Worm (Caenorhabditis elegans) whole organism, early embryonic: Measurements from ENCODE around the gene coa-7.

Source experiments
- B0310.2 ChIP-seq: sonication (generic microtip); optimal IDR thresholded peaks from 2 replicates; lab custom pipeline; 2016; ENCODE audit warnings: mild to moderate bottlenecking, missing genetic modification characterization, missing compliant biosample characterization
- F13C5.2 ChIP-seq: sonication (generic microtip); optimal IDR thresholded peaks from 2 replicates; lab custom pipeline; 2017; ENCODE audit warnings: mild to moderate bottlenecking, missing genetic modification characterization, inconsistent platforms, missing compliant biosample characterization
- aly-1 ChIP-seq: sonication (generic microtip); optimal IDR thresholded peaks from 2 replicates; lab custom pipeline; 2016; ENCODE audit warnings: missing genetic modification characterization, missing compliant biosample characterization
- ama-1 ChIP-seq: fragments of 150-350 bp; optimal IDR thresholded peaks from 2 replicates; lab custom pipeline; 2014
- ceh-13 ChIP-seq: fragments of 200-800 bp; sonication (Bioruptor generic); optimal IDR thresholded peaks from 2 replicates; lab custom pipeline; 2018; ENCODE audit warnings: mild to moderate bottlenecking, missing genetic modification characterization, missing compliant biosample characterization
- ceh-36 ChIP-seq: sonication (generic microtip); optimal IDR thresholded peaks from 2 replicates; lab custom pipeline; 2016; ENCODE audit warnings: missing genetic modification characterization, inconsistent platforms, missing compliant biosample characterization
- ets-7 ChIP-seq: sonication (generic microtip); optimal IDR thresholded peaks from 2 replicates; lab custom pipeline; 2016; ENCODE audit warnings: missing genotype, missing genetic modification characterization, missing compliant biosample characterization
- flt-1 ChIP-seq: fragments of 200-800 bp; sonication (Bioruptor generic); IDR thresholded peaks from 2 replicates; pipeline ENCODE4 v1.3.6; 2022; ENCODE audit warnings: missing genetic modification characterization, missing compliant biosample characterization
- hmbx-1 ChIP-seq: sonication (generic microtip); optimal IDR thresholded peaks from 2 replicates; lab custom pipeline; 2016; ENCODE audit warnings: mild to moderate bottlenecking, missing genetic modification characterization, missing compliant biosample characterization
- hmg-4 ChIP-seq: fragments of 200-800 bp; sonication (Bioruptor generic); optimal IDR thresholded peaks from 2 replicates; lab custom pipeline; 2018; ENCODE audit warnings: mild to moderate bottlenecking, missing genetic modification characterization, missing compliant biosample characterization
- hnd-1 ChIP-seq: sonication (generic microtip); optimal IDR thresholded peaks from 2 replicates; lab custom pipeline; 2016; ENCODE audit warnings: missing genetic modification characterization, missing compliant biosample characterization
- pes-1 ChIP-seq: fragments of 200-800 bp; sonication (Bioruptor generic); IDR thresholded peaks from 2 replicates; pipeline ENCODE4 v1.3.6; 2022; ENCODE audit warnings: missing genetic modification reagents, missing genetic modification characterization, missing compliant biosample characterization
- scrt-1 ChIP-seq: fragments of 200-800 bp; sonication (Bioruptor generic); IDR thresholded peaks from 2 replicates; pipeline ENCODE4 v1.3.6; 2022; ENCODE audit warnings: missing genetic modification characterization, missing compliant biosample characterization
- sea-1 ChIP-seq: fragments of 200-800 bp; sonication (Bioruptor generic); conservative IDR thresholded peaks from 2 replicates; pipeline ENCODE4 v1.3.6; 2022; ENCODE audit warnings: missing genetic modification characterization, missing compliant biosample characterization
- tbx-11 ChIP-seq: fragments of 200-800 bp; sonication (Bioruptor generic); IDR thresholded peaks from 2 replicates; pipeline ENCODE4 v1.3.6; 2022; ENCODE audit warnings: missing genetic modification characterization, missing compliant biosample characterization
- tbx-37 ChIP-seq: fragments of 200-800 bp; sonication (Bioruptor generic); conservative IDR thresholded peaks from 2 replicates; pipeline ENCODE4 v1.3.6; 2022; ENCODE audit warnings: missing genetic modification reagents, missing genetic modification characterization, missing compliant biosample characterization
- tra-4 ChIP-seq: sonication (generic microtip); optimal IDR thresholded peaks from 2 replicates; lab custom pipeline; 2017; ENCODE audit warnings: missing genetic modification characterization, missing compliant biosample characterization

coa-7 gene

ce11 chrII:11675877-11676473 is 25.0 kb upstream of the coa-7 start, which contains the start of the genes trr-1 and C47D12.2:
Gene trr-1, minus strand, starts transcription at chrII:11675927.
Gene C47D12.2, plus strand, starts transcription at chrII:11676306.
- TF ChIP-seq hmg-4 (GFP tag; lab: Kevin White, UChicago) (no peak), ceh-13 (no peak), scrt-1 (GFP tag; lab: Robert Waterston, UW) (no peak), flt-1 (0 out of 2 replicates have a peak, but pooled peaks have one; percentile 48), F13C5.2 (tag; lab: Kevin White, UChicago) (peak; percentile 39)

DNA sequence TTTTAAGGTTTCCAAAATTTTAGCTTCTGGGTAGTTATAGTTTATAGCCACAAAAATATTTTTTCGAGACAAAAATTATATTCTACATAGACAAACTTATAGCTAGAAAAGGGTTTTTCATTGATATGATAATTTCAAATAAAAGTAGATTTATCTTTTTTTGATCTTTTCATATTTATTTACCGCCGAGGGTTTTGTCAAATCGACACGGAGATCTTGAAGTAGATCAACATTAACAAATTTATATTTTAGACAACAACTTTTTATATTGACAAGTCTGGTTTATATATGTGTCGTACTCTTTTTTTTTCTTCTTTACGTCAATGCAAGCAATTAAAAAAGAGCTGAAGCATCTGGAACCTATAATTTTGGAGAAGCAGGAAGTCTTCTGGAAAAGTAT is 7.9 kb upstream of the coa-7 start:
- TF ChIP-seq flt-1: no peak
- TF ChIP-seq ama-1 (lab: Kevin White, UChicago): no peak
- TF ChIP-seq pes-1 (GFP tag; lab: Robert Waterston, UW): no peak
- no peak for TF ChIP-seq ceh-36 (tag; lab: Kevin White, UChicago)
- TF ChIP-seq tra-4 (tag; lab: Kevin White, UChicago): no peak
- no peak for TF ChIP-seq ets-7 (tag; lab: Kevin White, UChicago)
- no peak for TF ChIP-seq ceh-13
- no peak for TF ChIP-seq hmbx-1 (tag; lab: Kevin White, UChicago)
- TF ChIP-seq hmg-4 (GFP tag; lab: Kevin White, UChicago): no peak
- TF ChIP-seq scrt-1 (GFP tag; lab: Robert Waterston, UW): no peak
- no peak for TF ChIP-seq tbx-37
- no peak for TF ChIP-seq tbx-11 (GFP tag; lab: Robert Waterston, UW)
- no peak for TF ChIP-seq B0310.2 (tag; lab: Kevin White, UChicago)
- no peak for TF ChIP-seq sea-1 (GFP tag; lab: Robert Waterston, UW)
- TF ChIP-seq aly-1: no peak
- no peak for TF ChIP-seq F13C5.2 (tag; lab: Kevin White, UChicago)

ce11 chrII:11657079-11657478 is 6.1 kb upstream of the coa-7 start, which contains the start of gene nep-1:
Gene nep-1, minus strand, starts transcription at chrII:11657179.
- TF ChIP-seq scrt-1 (GFP tag; lab: Robert Waterston, UW): no peak
- TF ChIP-seq hnd-1 (tag; lab: Kevin White, UChicago): no peak
- TF ChIP-seq ets-7 (tag; lab: Kevin White, UChicago): no peak
- TF ChIP-seq ama-1 (lab: Kevin White, UChicago): no peak

ce11 chrII:11652679-11653174 is 1.8 kb upstream of the coa-7 start, which contains the start of the genes rad-23 and rpn-12:
Gene rad-23, minus strand, starts transcription at chrII:11652729.
Gene rpn-12, plus strand, starts transcription at chrII:11653124.
- TF ChIP-seq F13C5.2 (tag; lab: Kevin White, UChicago): no peak
- TF ChIP-seq ceh-36 (tag; lab: Kevin White, UChicago): no peak
- no peak for TF ChIP-seq ama-1 (lab: Kevin White, UChicago)
- TF ChIP-seq B0310.2 (tag; lab: Kevin White, UChicago): no peak

ce11 chrII:11652125-11652524 is 1.2 kb upstream of the coa-7 start:
- TF ChIP-seq ets-7 (tag; lab: Kevin White, UChicago) (no peak), B0310.2 (tag; lab: Kevin White, UChicago) (no peak), hmg-4 (GFP tag; lab: Kevin White, UChicago) (no peak), F13C5.2 (tag; lab: Kevin White, UChicago) (no peak), tra-4 (tag; lab: Kevin White, UChicago) (no peak), hmbx-1 (tag; lab: Kevin White, UChicago) (no peak), aly-1 (no peak), sea-1 (GFP tag; lab: Robert Waterston, UW) (no peak), tbx-37 (no peak), pes-1 (GFP tag; lab: Robert Waterston, UW) (no peak), ama-1 (lab: Kevin White, UChicago) (no peak), scrt-1 (GFP tag; lab: Robert Waterston, UW) (no peak), flt-1 (no peak), ceh-36 (tag; lab: Kevin White, UChicago) (no peak), hnd-1 (tag; lab: Kevin White, UChicago) (no peak), ceh-13 (no peak)

DNA sequence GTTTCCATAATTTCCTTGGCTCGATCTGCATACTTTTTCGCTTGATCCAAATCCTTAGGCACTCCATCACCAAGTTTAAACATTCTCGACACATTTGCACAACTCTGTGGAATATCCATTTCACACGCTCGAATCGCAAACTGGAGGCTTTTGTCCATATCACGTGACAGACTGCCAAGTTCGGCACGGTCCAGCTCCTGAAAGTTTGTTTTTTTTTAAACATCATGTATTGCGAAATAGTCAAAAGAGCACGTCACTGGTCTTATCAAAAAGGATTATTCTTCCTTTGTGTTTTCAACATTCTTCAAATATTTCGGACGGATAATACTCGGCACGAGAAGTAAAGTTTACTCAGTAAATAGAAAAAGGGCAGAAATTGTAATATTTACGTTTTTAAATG is 1.7 kb downstream of the coa-7 start:
- TF ChIP-seq tbx-37: no peak

ce11 chrII:11646874-11647273 is 4.1 kb downstream of the coa-7 start:
- TF ChIP-seq ets-7 (tag; lab: Kevin White, UChicago) (no peak), ama-1 (lab: Kevin White, UChicago) (no peak), aly-1 (no peak), tbx-37 (no peak), B0310.2 (tag; lab: Kevin White, UChicago) (no peak), hmbx-1 (tag; lab: Kevin White, UChicago) (no peak), sea-1 (GFP tag; lab: Robert Waterston, UW) (no peak), hnd-1 (tag; lab: Kevin White, UChicago) (no peak), pes-1 (GFP tag; lab: Robert Waterston, UW) (no peak), flt-1 (no peak), F13C5.2 (tag; lab: Kevin White, UChicago) (no peak), hmg-4 (GFP tag; lab: Kevin White, UChicago) (no peak), tra-4 (tag; lab: Kevin White, UChicago) (no peak), ceh-36 (tag; lab: Kevin White, UChicago) (no peak), tbx-11 (GFP tag; lab: Robert Waterston, UW) (no peak)

- no peak for TF ChIP-seq tbx-37
- no peak for TF ChIP-seq F13C5.2 (tag; lab: Kevin White, UChicago)
Observed at ce11 chrII:11646276-11646797, 4.6 kb downstream of the coa-7 start, which contains the start of gene ghi-1. Gene ghi-1, plus strand, starts transcription at chrII:11646747.
